Fruit fly (Drosophila melanogaster) whole organism, embryonic: ENCODE measurements around the gene Hsp67Ba.

ENCODE experiments used
- Asciz ChIP-seq: fragments of 200-800 bp; sonication (Bioruptor generic); optimal IDR thresholded peaks from 2 replicates; lab custom pipeline; 2017; ENCODE audit warnings: missing biosample characterization, mild to moderate bottlenecking, missing genetic modification characterization, missing genetic modification reagents
- CG10209 ChIP-seq: fragments of 200-800 bp; sonication (Bioruptor generic); optimal IDR thresholded peaks from 3 replicates; lab custom pipeline; 2017; ENCODE audit warnings: missing biosample characterization, mild to moderate bottlenecking, missing genetic modification characterization, missing genetic modification reagents
- CG10462 ChIP-seq: fragments of 200-800 bp; sonication (Bioruptor generic); optimal IDR thresholded peaks from 2 replicates; lab custom pipeline; 2016; ENCODE audit warnings: missing biosample characterization, missing genetic modification characterization
- CG10979 ChIP-seq: fragments of 200-800 bp; sonication (Bioruptor generic); optimal IDR thresholded peaks from 2 replicates; lab custom pipeline; 2018; ENCODE audit warnings: missing biosample characterization, mild to moderate bottlenecking, missing genetic modification characterization, moderate library complexity
- CG12155 ChIP-seq: fragments of 200-800 bp; sonication (Bioruptor generic); optimal IDR thresholded peaks from 3 replicates; lab custom pipeline; 2016; ENCODE audit warnings: missing biosample characterization, missing genetic modification characterization
- CG13287 ChIP-seq: fragments of 200-800 bp; sonication (Bioruptor generic); IDR thresholded peaks from 2 replicates; pipeline ENCODE4 v1.3.6; 2022; ENCODE audit warnings: missing biosample characterization, missing genetic modification characterization; ENCODE audit not compliant: partially characterized antibody
- CG13296 ChIP-seq: fragments of 200-800 bp; sonication (Bioruptor generic); optimal IDR thresholded peaks from 3 replicates; lab custom pipeline; 2018; ENCODE audit warnings: missing biosample characterization, mild to moderate bottlenecking, missing genetic modification characterization
- CG13894 ChIP-seq: fragments of 200-800 bp; sonication (Bioruptor generic); optimal IDR thresholded peaks from 3 replicates; lab custom pipeline; 2018; ENCODE audit warnings: missing biosample characterization, mild to moderate bottlenecking, missing genetic modification characterization, moderate library complexity
- CG15073 ChIP-seq: fragments of 200-800 bp; sonication (Bioruptor generic); optimal IDR thresholded peaks from 2 replicates; lab custom pipeline; 2016; ENCODE audit warnings: missing biosample characterization, missing genetic modification characterization
- CG15514 ChIP-seq: fragments of 200-800 bp; sonication (Bioruptor generic); optimal IDR thresholded peaks from 3 replicates; lab custom pipeline; 2017; ENCODE audit warnings: missing biosample characterization, missing genetic modification characterization, mild to moderate bottlenecking, moderate library complexity, missing genetic modification reagents
- CG16779 ChIP-seq: fragments of 200-800 bp; sonication (Bioruptor generic); IDR thresholded peaks from 2 replicates; pipeline ENCODE4 v1.3.6; 2022; ENCODE audit warnings: missing biosample characterization, missing genetic modification characterization
- CG17359 ChIP-seq: fragments of 200-800 bp; sonication (Bioruptor generic); optimal IDR thresholded peaks from 3 replicates; lab custom pipeline; 2018; ENCODE audit warnings: missing biosample characterization, mild to moderate bottlenecking, missing genetic modification characterization, moderate library complexity
- CG2889 ChIP-seq: fragments of 200-800 bp; sonication (Bioruptor generic); IDR thresholded peaks from 3 replicates; pipeline ENCODE4 v1.3.6; 2022; ENCODE audit warnings: missing biosample characterization, missing genetic modification characterization
- CG31388 ChIP-seq: fragments of 200-800 bp; sonication (Bioruptor generic); optimal IDR thresholded peaks from 2 replicates; lab custom pipeline; 2016; ENCODE audit warnings: missing biosample characterization, missing genetic modification characterization
- CG3281 ChIP-seq: fragments of 200-800 bp; sonication (Bioruptor generic); optimal IDR thresholded peaks from 3 replicates; lab custom pipeline; 2017; ENCODE audit warnings: missing biosample characterization, mild to moderate bottlenecking, missing genetic modification characterization
- CG34224 ChIP-seq: fragments of 200-800 bp; sonication (Bioruptor generic); IDR thresholded peaks from 3 replicates; pipeline ENCODE4 v1.3.6; 2022; ENCODE audit warnings: missing biosample characterization, missing genetic modification characterization; ENCODE audit not compliant: partially characterized antibody
- CG34376 ChIP-seq: fragments of 200-800 bp; sonication (Bioruptor generic); optimal IDR thresholded peaks from 2 replicates; lab custom pipeline; 2018; ENCODE audit warnings: missing biosample characterization, mild to moderate bottlenecking, missing genetic modification characterization
- CG4730 ChIP-seq: fragments of 200-800 bp; sonication (Bioruptor generic); IDR thresholded peaks from 2 replicates; pipeline ENCODE4 v1.3.6; 2022; ENCODE audit warnings: missing biosample characterization, missing genetic modification characterization
- CG7839 ChIP-seq: fragments of 200-800 bp; sonication (Bioruptor generic); optimal IDR thresholded peaks from 3 replicates; lab custom pipeline; 2018; ENCODE audit warnings: missing biosample characterization, mild to moderate bottlenecking, missing genetic modification characterization, moderate library complexity
- CG8478 ChIP-seq: fragments of >200 bp; optimal IDR thresholded peaks from 2 replicates; lab custom pipeline; 2018
- CG9437 ChIP-seq: fragments of 200-800 bp; sonication (Bioruptor generic); optimal IDR thresholded peaks from 2 replicates; lab custom pipeline; 2018; ENCODE audit warnings: missing biosample characterization, mild to moderate bottlenecking, missing genetic modification characterization
- Dp ChIP-seq: fragments of 200-800 bp; sonication (Bioruptor generic); optimal IDR thresholded peaks from 2 replicates; lab custom pipeline; 2018; ENCODE audit warnings: missing biosample characterization, mild to moderate bottlenecking, missing genetic modification characterization, moderate library complexity
- E2f2 ChIP-seq: fragments of 200-800 bp; sonication (Bioruptor generic); IDR thresholded peaks from 2 replicates; pipeline ENCODE4 v1.3.6; 2022; ENCODE audit warnings: missing biosample characterization, missing genetic modification characterization
- Ets97D ChIP-seq: fragments of 200-800 bp; sonication (Bioruptor generic); optimal IDR thresholded peaks from 3 replicates; lab custom pipeline; 2016; ENCODE audit warnings: missing biosample characterization, missing genetic modification characterization
- GATAe ChIP-seq: fragments of 200-800 bp; sonication (Bioruptor generic); conservative IDR thresholded peaks from 2 replicates; pipeline ENCODE4 v1.3.6; 2022; ENCODE audit warnings: missing biosample characterization, missing genetic modification characterization
- Gug ChIP-seq: fragments of 200-800 bp; sonication (Bioruptor generic); IDR thresholded peaks from 4 replicates; pipeline ENCODE4 v1.3.6; 2022; ENCODE audit warnings: missing biosample characterization, missing genetic modification characterization
- MBD-R2 ChIP-seq: fragments of 200-800 bp; sonication (Bioruptor generic); IDR thresholded peaks from 2 replicates; pipeline ENCODE4 v1.3.6; 2022; ENCODE audit warnings: missing biosample characterization, missing genetic modification characterization
- Mes4 ChIP-seq: fragments of 200-800 bp; sonication (Bioruptor generic); optimal IDR thresholded peaks from 2 replicates; lab custom pipeline; 2016; ENCODE audit warnings: missing biosample characterization, missing genetic modification characterization
- Mrtf ChIP-seq: fragments of 200-800 bp; sonication (Bioruptor generic); IDR thresholded peaks from 3 replicates; pipeline ENCODE4 v1.3.6; 2022; ENCODE audit warnings: missing biosample characterization, missing genetic modification characterization
- Pdp1 ChIP-seq, 2 experiments: fragments of 200-800 bp; sonication (Bioruptor generic); optimal IDR thresholded peaks; 3 replicates each; lab custom pipeline; 2016; ENCODE audit warnings: missing biosample characterization in 2 of 2, missing genetic modification characterization in 2 of 2, mild to moderate bottlenecking in 1 of 2, moderate library complexity in 1 of 2
- Trl ChIP-seq, 3 experiments: fragments of >200 bp in 2 of 3; fragments of 200-800 bp in 1 of 3; sonication (Bioruptor generic) in 1 of 3; optimal IDR thresholded peaks; 2 replicates in 1 of 3; 3 replicates in 2 of 3; lab custom pipeline; 2016 to 2017; ENCODE audit warnings: missing biosample characterization in 1 of 3, missing genetic modification characterization in 1 of 3
- crp ChIP-seq, 2 experiments: fragments of 200-800 bp; sonication (Bioruptor generic); optimal IDR thresholded peaks; 2 replicates in 1 of 2; 3 replicates in 1 of 2; lab custom pipeline; 2017; ENCODE audit warnings: missing biosample characterization in 2 of 2, missing genetic modification characterization in 2 of 2, mild to moderate bottlenecking in 1 of 2, moderate library complexity in 1 of 2
- dm ChIP-seq: fragments of 200-800 bp; sonication (Bioruptor generic); optimal IDR thresholded peaks from 3 replicates; lab custom pipeline; 2016; ENCODE audit warnings: missing biosample characterization, missing genetic modification characterization
- gsb ChIP-seq: fragments of 200-800 bp; sonication (Bioruptor generic); IDR thresholded peaks from 2 replicates; pipeline ENCODE4 v1.3.6; 2022; ENCODE audit warnings: missing biosample characterization, missing genetic modification characterization
- gsb-n ChIP-seq: fragments of 200-800 bp; sonication (Bioruptor generic); optimal IDR thresholded peaks from 3 replicates; lab custom pipeline; 2018; ENCODE audit warnings: missing biosample characterization, mild to moderate bottlenecking, missing genetic modification characterization
- ken ChIP-seq: fragments of 200-800 bp; sonication (Bioruptor generic); IDR thresholded peaks from 3 replicates; pipeline ENCODE4 v1.3.6; 2022; ENCODE audit warnings: missing biosample characterization, missing genetic modification characterization
- lilli ChIP-seq: fragments of 200-800 bp; sonication (Bioruptor generic); optimal IDR thresholded peaks from 3 replicates; lab custom pipeline; 2016; ENCODE audit warnings: missing biosample characterization, missing genetic modification characterization
- lmd ChIP-seq: fragments of 200-800 bp; sonication (Bioruptor generic); IDR thresholded peaks from 2 replicates; pipeline ENCODE4 v1.3.6; 2022; ENCODE audit warnings: missing biosample characterization, missing genetic modification characterization
- lov ChIP-seq, 2 experiments: fragments of 200-800 bp in 1 of 2; fragments of >200 bp in 1 of 2; sonication (Bioruptor generic) in 1 of 2; IDR thresholded peaks in 1 of 2; optimal IDR thresholded peaks in 1 of 2; 2 replicates in 1 of 2; 3 replicates in 1 of 2; pipeline versions ENCODE4 v1.3.6 to Lab custom; 2017 to 2022; ENCODE audit warnings: missing biosample characterization in 1 of 2, missing genetic modification characterization in 1 of 2
- mam ChIP-seq: fragments of 200-800 bp; sonication (Bioruptor generic); optimal IDR thresholded peaks from 3 replicates; lab custom pipeline; 2016; ENCODE audit warnings: missing biosample characterization, missing genetic modification characterization
- onecut ChIP-seq: fragments of 200-800 bp; sonication (Bioruptor generic); IDR thresholded peaks from 2 replicates; pipeline ENCODE4 v1.3.6; 2022; ENCODE audit warnings: missing biosample characterization, missing genetic modification characterization
- sna ChIP-seq: fragments of 200-800 bp; sonication (Bioruptor generic); IDR thresholded peaks from 2 replicates; pipeline ENCODE4 v1.3.6; 2022; ENCODE audit warnings: missing biosample characterization, missing genetic modification characterization; ENCODE audit not compliant: partially characterized antibody
- stc ChIP-seq: fragments of 200-800 bp; sonication (Bioruptor generic); IDR thresholded peaks from 2 replicates; pipeline ENCODE4 v1.3.6; 2022; ENCODE audit warnings: missing biosample characterization, missing genetic modification characterization
- sug ChIP-seq: fragments of 200-800 bp; optimal IDR thresholded peaks from 2 replicates; lab custom pipeline; 2019; ENCODE audit warnings: missing biosample characterization, mild to moderate bottlenecking, missing genetic modification characterization, moderate library complexity
- zen2 ChIP-seq: fragments of 200-800 bp; sonication (Bioruptor generic); IDR thresholded peaks from 3 replicates; pipeline ENCODE4 v1.3.6; 2022; ENCODE audit warnings: missing biosample characterization, missing genetic modification characterization; ENCODE audit not compliant: partially characterized antibody

Gene Hsp67Ba

dm6 chr3L:9366850-9367430, 12.4 kb downstream of the Hsp67Ba start, which contains the start of the genes Klp67A and CG4452 (continued):
- TF ChIP-seq CG12155 (GFP tag; lab: Kevin White, UChicago) (peak; percentile 53), CG31388 (GFP tag; lab: Kevin White, UChicago) (no peak), Mrtf (no peak), CG10462 (GFP tag; lab: Kevin White, UChicago) (no peak), dm (GFP tag; lab: Kevin White, UChicago) (no peak), stc (GFP tag; lab: Robert Waterston, UW) (no peak)
- TF ChIP-seq, all 482 proteins: peak for 180

- TF ChIP-seq Pdp1 (GFP tag; optimal IDR thresholded peaks at IDR 0.05; lab: Kevin White, UChicago) (peak in 1 of 2 experiments; percentile 66), MBD-R2 (peak; percentile 41; the same call in 1 of the 2 replicates), CG16779 (GFP tag; lab: Robert Waterston, UW) (no peak), CG2889 (no peak), CG13287 (GFP tag; lab: Robert Waterston, UW) (peak; percentile 36; the same call in 1 of the 2 replicates), mam (GFP tag; lab: Kevin White, UChicago) (no peak), crp (GFP tag; optimal IDR thresholded peaks at IDR 0.05; lab: Kevin White, UChicago) (peak in 1 of 2 experiments; percentile 80), sna (no peak), CG17359 (peak; percentile 76), CG15514 (GFP tag; lab: Kevin White, UChicago) (peak; percentile 40), CG8478 (lab: Kevin White, UChicago) (no peak), Mes4 (no peak), Dp (GFP tag; lab: Kevin White, UChicago) (peak; percentile 70), CG34224 (GFP tag; lab: Robert Waterston, UW) (peak; percentile 35; the same call in 1 of the 3 replicates), Asciz (no peak), ken (GFP tag; lab: Robert Waterston, UW) (no peak), gsb-n (tag; lab: Kevin White, UChicago) (peak; percentile 9), E2f2 (peak; percentile 81), zen2 (GFP tag; lab: Robert Waterston, UW) (no peak), CG9437 (GFP tag; lab: Kevin White, UChicago) (peak; percentile 99)
Observed at dm6 chr3L:9364131-9364530, 15.2 kb downstream of the Hsp67Ba start, which contains the start of gene mRRF1. Gene mRRF1, plus strand, starts transcription at chr3L:9364350.

dm6 chr3L:9361894-9362293, 17.4 kb downstream of the Hsp67Ba start, which contains the start of gene CG34456:
Gene CG34456, plus strand, starts transcription at chr3L:9362108.
- TF ChIP-seq CG34376 (GFP tag; lab: Kevin White, UChicago), result peak; percentile 25
- TF ChIP-seq Trl (optimal IDR thresholded peaks at IDR 0.05; lab: Kevin White, UChicago), result no peak
- TF ChIP-seq Trl (GFP tag; optimal IDR thresholded peaks at IDR 0.05; lab: Kevin White, UChicago), result no peak
- peak; percentile 9 for TF ChIP-seq sug
- TF ChIP-seq CG13894 (tag; lab: Kevin White, UChicago), result peak; percentile 2
- TF ChIP-seq CG7839 (tag; lab: Kevin White, UChicago), result no peak
- TF ChIP-seq CG13296 (GFP tag; lab: Kevin White, UChicago), result peak; percentile 26
- no peak for TF ChIP-seq CG3281 (GFP tag; lab: Kevin White, UChicago)

dm6 chr3L:9360217-9360692, 19.1 kb downstream of the Hsp67Ba start, which contains the start of gene Pdxk:
Gene Pdxk, plus strand, starts transcription at chr3L:9360316.
- no peak for TF ChIP-seq CG2889
- TF ChIP-seq CG4730 (GFP tag; lab: Robert Waterston, UW), result no peak
- no peak for TF ChIP-seq CG15073 (GFP tag; lab: Kevin White, UChicago)
- TF ChIP-seq Gug (GFP tag; lab: Robert Waterston, UW), result no peak
- TF ChIP-seq onecut (GFP tag; lab: Robert Waterston, UW), result peak; percentile 69; the same call in 1 of the 2 replicates
- TF ChIP-seq GATAe (GFP tag; lab: Robert Waterston, UW), result peak; percentile 89
- TF ChIP-seq CG10209 (GFP tag; lab: Kevin White, UChicago), result no peak
- no peak for TF ChIP-seq ken (GFP tag; lab: Robert Waterston, UW)
- TF ChIP-seq Ets97D (GFP tag; lab: Kevin White, UChicago), result no peak
- TF ChIP-seq gsb (GFP tag; lab: Robert Waterston, UW), result no peak
- TF ChIP-seq lmd, result no peak
- TF ChIP-seq lilli (GFP tag; lab: Kevin White, UChicago), result no peak
- no peak for TF ChIP-seq CG10979 (tag; lab: Kevin White, UChicago)
- no peak for TF ChIP-seq lov (optimal IDR thresholded peaks at IDR 0.05; lab: Kevin White, UChicago)
- TF ChIP-seq lov (GFP tag; IDR thresholded peaks at IDR 0.05; lab: Robert Waterston, UW), result no peak
